Worm (Caenorhabditis elegans) whole organism, late embryonic: Measurements from ENCODE around the gene clec-187.

Experiments used
- ceh-30 ChIP-seq: fragments of 150-350 bp; optimal IDR thresholded peaks from 2 replicates; lab custom pipeline; 2014; ENCODE audit warnings: missing biosample characterization, missing genetic modification characterization
- dve-1 ChIP-seq: sonication (generic microtip); optimal IDR thresholded peaks from 2 replicates; lab custom pipeline; 2017; ENCODE audit warnings: antibody characterized with exemption, mild to moderate bottlenecking, missing genetic modification characterization, missing compliant biosample characterization
- lin-11 ChIP-seq: fragments of 200-800 bp; sonication (Bioruptor generic); optimal IDR thresholded peaks from 2 replicates; lab custom pipeline; 2018; ENCODE audit warnings: mild to moderate bottlenecking, missing genetic modification characterization, missing compliant biosample characterization

DNA sequence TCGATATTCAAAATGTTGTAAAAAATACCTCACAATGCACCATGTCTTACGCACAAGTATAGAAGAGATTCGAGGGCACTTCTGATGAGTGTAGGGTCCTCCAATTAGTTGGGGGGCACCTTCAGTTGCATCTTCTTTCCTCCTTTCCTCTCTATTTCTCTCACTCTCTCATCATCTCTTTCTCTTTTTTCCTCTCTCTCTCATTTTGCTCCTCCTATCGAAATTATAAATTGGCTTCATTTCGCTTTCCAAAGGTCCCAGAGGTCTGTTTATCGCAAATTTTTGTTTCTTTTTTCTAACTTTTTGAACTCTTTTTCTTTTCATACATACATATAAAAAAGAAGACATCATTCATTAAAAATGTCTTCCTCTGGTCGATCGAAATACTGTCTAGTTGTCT is 28.4 kb downstream of the clec-187 start:
- TF ChIP-seq lin-11 (tag; lab: Kevin White, UChicago) (no peak), ceh-30 (tag; lab: Kevin White, UChicago) (no peak), dve-1 (no peak)
